Worm (Caenorhabditis elegans) whole organism, mixed stage, embryonic: ENCODE data around the gene cogc-8.

ENCODE experiments used
- M03D4.4 ChIP-seq: sonication (generic microtip); optimal IDR thresholded peaks from 2 replicates; lab custom pipeline; 2017; ENCODE audit warnings: mild to moderate bottlenecking, missing genetic modification characterization, missing compliant biosample characterization
- bed-3 ChIP-seq: fragments of 200-800 bp; sonication (Bioruptor generic); optimal IDR thresholded peaks from 3 replicates; lab custom pipeline; 2018; ENCODE audit warnings: mild to moderate bottlenecking, missing genetic modification characterization, moderate library complexity, missing compliant biosample characterization
- blmp-1 ChIP-seq: fragments of 150-350 bp; optimal IDR thresholded peaks from 2 replicates; lab custom pipeline; 2014; ENCODE audit warnings: missing biosample characterization, missing genetic modification characterization
- ceh-39 ChIP-seq: fragments of 150-350 bp; optimal IDR thresholded peaks from 2 replicates; lab custom pipeline; 2014; ENCODE audit warnings: missing biosample characterization, missing genetic modification characterization
- ceh-43 ChIP-seq: fragments of 200-800 bp; sonication (Bioruptor generic); optimal IDR thresholded peaks from 2 replicates; lab custom pipeline; 2018; ENCODE audit warnings: mild to moderate bottlenecking, missing genetic modification characterization, moderate library complexity, missing compliant biosample characterization
- ceh-83 ChIP-seq: fragments of 200-800 bp; sonication (Bioruptor generic); optimal IDR thresholded peaks from 2 replicates; lab custom pipeline; 2018; ENCODE audit warnings: mild to moderate bottlenecking, missing genetic modification characterization, missing compliant biosample characterization
- ces-1 ChIP-seq: fragments of 150-350 bp; optimal IDR thresholded peaks from 2 replicates; lab custom pipeline; 2014; ENCODE audit warnings: missing biosample characterization, missing genetic modification reagents, missing genetic modification characterization
- cnd-1 ChIP-seq: fragments of 200-800 bp; sonication (Bioruptor generic); optimal IDR thresholded peaks from 2 replicates; lab custom pipeline; 2018; ENCODE audit warnings: mild to moderate bottlenecking, missing genetic modification characterization, missing compliant biosample characterization
- drap-1 ChIP-seq: fragments of 200-800 bp; sonication (Bioruptor generic); optimal IDR thresholded peaks from 3 replicates; lab custom pipeline; 2018; ENCODE audit warnings: mild to moderate bottlenecking, missing genetic modification characterization, missing compliant biosample characterization
- elt-1 ChIP-seq: sonication (generic microtip); optimal IDR thresholded peaks from 2 replicates; lab custom pipeline; 2017; ENCODE audit warnings: missing genetic modification characterization, mild to moderate bottlenecking, missing compliant biosample characterization, antibody characterized with exemption, moderate library complexity, borderline replicate concordance; ENCODE audit not compliant: insufficient read depth
- elt-3 ChIP-seq: fragments of 150-350 bp; optimal IDR thresholded peaks from 2 replicates; lab custom pipeline; 2014; ENCODE audit warnings: missing biosample characterization, missing genetic modification characterization
- flh-1 ChIP-seq: fragments of 200-800 bp; sonication (Bioruptor generic); optimal IDR thresholded peaks from 2 replicates; lab custom pipeline; 2018; ENCODE audit warnings: mild to moderate bottlenecking, missing genetic modification characterization, moderate library complexity, missing compliant biosample characterization
- ham-2 ChIP-seq: fragments of 200-800 bp; sonication (Bioruptor generic); optimal IDR thresholded peaks from 2 replicates; lab custom pipeline; 2018; ENCODE audit warnings: mild to moderate bottlenecking, missing genetic modification characterization, missing compliant biosample characterization
- hlh-1 ChIP-seq: fragments of 150-350 bp; optimal IDR thresholded peaks from 2 replicates; lab custom pipeline; 2014; ENCODE audit warnings: missing biosample characterization, missing genetic modification reagents, missing genetic modification characterization
- lin-13 ChIP-seq: fragments of 150-350 bp; optimal IDR thresholded peaks from 2 replicates; lab custom pipeline; 2014; ENCODE audit warnings: missing biosample characterization, missing genetic modification characterization
- lin-32 ChIP-seq: fragments of 200-800 bp; sonication (Bioruptor generic); optimal IDR thresholded peaks from 2 replicates; lab custom pipeline; 2018; ENCODE audit warnings: mild to moderate bottlenecking, missing genetic modification characterization, missing compliant biosample characterization
- lsy-2 ChIP-seq: fragments of 150-350 bp; optimal IDR thresholded peaks from 2 replicates; lab custom pipeline; 2014; ENCODE audit warnings: missing biosample characterization, missing genetic modification characterization
- mab-5 ChIP-seq: fragments of 150-350 bp; optimal IDR thresholded peaks from 2 replicates; lab custom pipeline; 2014; ENCODE audit warnings: missing biosample characterization, missing genetic modification characterization
- mep-1 ChIP-seq: fragments of 150-350 bp; optimal IDR thresholded peaks from 2 replicates; lab custom pipeline; 2017; ENCODE audit warnings: missing biosample characterization, missing genetic modification reagents, missing genetic modification characterization, inconsistent platforms
- mls-2 ChIP-seq: sonication (generic microtip); optimal IDR thresholded peaks from 2 replicates; lab custom pipeline; 2016; ENCODE audit warnings: mild to moderate bottlenecking, missing genetic modification characterization, moderate library complexity, missing compliant biosample characterization
- nhr-12 ChIP-seq: fragments of 150-350 bp; optimal IDR thresholded peaks from 2 replicates; lab custom pipeline; 2014; ENCODE audit warnings: missing biosample characterization, missing genetic modification characterization
- nhr-2 ChIP-seq: fragments of 150-350 bp; optimal IDR thresholded peaks from 2 replicates; lab custom pipeline; 2014; ENCODE audit warnings: missing biosample characterization, missing genetic modification characterization
- nhr-237 ChIP-seq: fragments of 150-350 bp; optimal IDR thresholded peaks from 2 replicates; lab custom pipeline; 2014; ENCODE audit warnings: missing biosample characterization, missing genetic modification characterization
- nhr-28 ChIP-seq: fragments of 150-350 bp; optimal IDR thresholded peaks from 2 replicates; lab custom pipeline; 2014; ENCODE audit warnings: missing biosample characterization, missing genetic modification characterization
- nhr-76 ChIP-seq: sonication (generic microtip); optimal IDR thresholded peaks from 2 replicates; lab custom pipeline; 2017; ENCODE audit warnings: missing biosample characterization, missing genetic modification characterization
- pha-4 ChIP-seq: fragments of 150-350 bp; optimal IDR thresholded peaks from 2 replicates; lab custom pipeline; 2018; ENCODE audit warnings: missing biosample characterization, missing genetic modification reagents, missing genetic modification characterization
- sem-2 ChIP-seq: fragments of 200-800 bp; sonication (Bioruptor generic); optimal IDR thresholded peaks from 2 replicates; lab custom pipeline; 2018; ENCODE audit warnings: mild to moderate bottlenecking, missing genetic modification characterization, missing compliant biosample characterization
- snpc-4 ChIP-seq: fragments of 150-350 bp; optimal IDR thresholded peaks from 2 replicates; lab custom pipeline; 2014; ENCODE audit warnings: missing biosample characterization, missing genetic modification characterization
- sptf-1 ChIP-seq: sonication (generic microtip); optimal IDR thresholded peaks from 2 replicates; lab custom pipeline; 2017; ENCODE audit warnings: mild to moderate bottlenecking, missing genetic modification characterization, moderate library complexity, missing compliant biosample characterization
- tbx-8 ChIP-seq: fragments of 200-800 bp; sonication (Bioruptor generic); optimal IDR thresholded peaks from 2 replicates; lab custom pipeline; 2018; ENCODE audit warnings: mild to moderate bottlenecking, missing genetic modification characterization, moderate library complexity, missing compliant biosample characterization
- unc-120 ChIP-seq: sonication (generic microtip); optimal IDR thresholded peaks from 2 replicates; lab custom pipeline; 2017; ENCODE audit warnings: missing genetic modification characterization, missing compliant biosample characterization; ENCODE audit not compliant: poor library complexity, severe bottlenecking
- unc-39 ChIP-seq: fragments of 150-350 bp; optimal IDR thresholded peaks from 2 replicates; lab custom pipeline; 2014; ENCODE audit warnings: missing biosample characterization, missing genetic modification characterization
- unc-62 ChIP-seq: fragments of 150-350 bp; optimal IDR thresholded peaks from 2 replicates; lab custom pipeline; 2014; ENCODE audit warnings: missing biosample characterization, missing genetic modification reagents, missing genetic modification characterization
- zip-8 ChIP-seq: fragments of 150-350 bp; optimal IDR thresholded peaks from 2 replicates; lab custom pipeline; 2014; ENCODE audit warnings: missing biosample characterization, missing genetic modification characterization
- ztf-11 ChIP-seq: fragments of 150-350 bp; optimal IDR thresholded peaks from 2 replicates; lab custom pipeline; 2014; ENCODE audit warnings: missing biosample characterization, missing genetic modification characterization

Gene cogc-8

ce11 chrIV:240257-240754 lies at the start of gene cogc-8, which contains the start of gene fnta-1:
Gene cogc-8 (plus strand): TSS chrIV:240451.
Gene fnta-1 (minus strand): TSS chrIV:240307.
- TF ChIP-seq mep-1 (tag; lab: Kevin White, UChicago) = no peak
- TF ChIP-seq cnd-1 (tag; lab: Kevin White, UChicago) = no peak
- no peak for TF ChIP-seq bed-3
- TF ChIP-seq lsy-2 (tag; lab: Kevin White, UChicago) = peak; percentile 32
- TF ChIP-seq mls-2 (tag; lab: Kevin White, UChicago) = no peak
- TF ChIP-seq ham-2 = no peak
- peak; percentile 3 for TF ChIP-seq lin-13 (tag; lab: Kevin White, UChicago)
- TF ChIP-seq drap-1 = no peak
- TF ChIP-seq ces-1 (GFP tag; lab: Kevin White, UChicago) = peak; percentile 37
- TF ChIP-seq nhr-12 (tag; lab: Kevin White, UChicago) = no peak
- TF ChIP-seq hlh-1 (tag; lab: Kevin White, UChicago) = no peak
- no peak for TF ChIP-seq unc-120 (tag; lab: Kevin White, UChicago)
- TF ChIP-seq unc-39 (tag; lab: Kevin White, UChicago) = no peak
- no peak for TF ChIP-seq ztf-11 (tag; lab: Kevin White, UChicago)
- no peak for TF ChIP-seq ceh-39 (tag; lab: Kevin White, UChicago)
- no peak for TF ChIP-seq nhr-28 (tag; lab: Kevin White, UChicago)
- no peak for TF ChIP-seq mab-5
- TF ChIP-seq nhr-76 (tag; lab: Kevin White, UChicago) = no peak
- TF ChIP-seq M03D4.4 = no peak
- TF ChIP-seq elt-3 (tag; lab: Kevin White, UChicago) = no peak
- no peak for TF ChIP-seq pha-4
- TF ChIP-seq elt-1 (tag; lab: Kevin White, UChicago) = no peak

ce11 chrIV:192046-192445 lies 48.2 kb upstream of the cogc-8 start, which contains the start of gene Y38C1AA.12:
Gene Y38C1AA.12 (plus strand): TSS chrIV:192256.
- TF ChIP-seq ztf-11 (tag; lab: Kevin White, UChicago) (no peak), mep-1 (tag; lab: Kevin White, UChicago) (peak; percentile 17), unc-62 (GFP tag; lab: Kevin White, UChicago) (no peak), blmp-1 (tag; lab: Kevin White, UChicago) (no peak), bed-3 (no peak), tbx-8 (GFP tag; lab: Kevin White, UChicago) (no peak), cnd-1 (tag; lab: Kevin White, UChicago) (peak; percentile 40), nhr-12 (tag; lab: Kevin White, UChicago) (no peak), lsy-2 (tag; lab: Kevin White, UChicago) (peak; percentile 59), sptf-1 (tag; lab: Kevin White, UChicago) (peak; percentile 68), nhr-237 (tag; lab: Kevin White, UChicago) (peak; percentile 35), elt-1 (tag; lab: Kevin White, UChicago) (no peak), nhr-76 (tag; lab: Kevin White, UChicago) (no peak), M03D4.4 (peak; percentile 36), pha-4 (peak; percentile 61), flh-1 (GFP tag; lab: Kevin White, UChicago) (no peak), ces-1 (GFP tag; lab: Kevin White, UChicago) (peak; percentile 19), sem-2 (GFP tag; lab: Kevin White, UChicago) (no peak), unc-120 (tag; lab: Kevin White, UChicago) (no peak), hlh-1 (tag; lab: Kevin White, UChicago) (no peak), nhr-28 (tag; lab: Kevin White, UChicago) (no peak), ceh-39 (tag; lab: Kevin White, UChicago) (no peak), snpc-4 (tag; lab: Kevin White, UChicago) (no peak), ham-2 (no peak), ceh-43 (no peak), elt-3 (tag; lab: Kevin White, UChicago) (no peak), lin-13 (tag; lab: Kevin White, UChicago) (peak; percentile 47), unc-39 (tag; lab: Kevin White, UChicago) (no peak), drap-1 (peak; percentile 24), mls-2 (tag; lab: Kevin White, UChicago) (peak; percentile 69), lin-32 (peak; percentile 6), ceh-83 (GFP tag; lab: Kevin White, UChicago) (peak; percentile 11), nhr-2 (tag; lab: Kevin White, UChicago) (no peak), mab-5 (no peak), zip-8 (tag; lab: Kevin White, UChicago) (no peak)
- TF ChIP-seq, all 35 proteins: peak for 13
